Worm (Caenorhabditis elegans): ENCODE measurements around the gene ani-2.

- TF ChIP-seq lim-6 (tag; optimal IDR thresholded peaks at IDR 0.05), result no peak
- no peak for TF ChIP-seq ztf-16 (tag; optimal IDR thresholded peaks at IDR 0.05)
- TF ChIP-seq ama-1 (optimal IDR thresholded peaks at IDR 0.05), result no peak
- peak; percentile 42 for TF ChIP-seq ceh-18 (tag; optimal IDR thresholded peaks at IDR 0.05)
- peak; percentile 20 for TF ChIP-seq elt-2 (tag; optimal IDR thresholded peaks at IDR 0.05)
- no peak for TF ChIP-seq C38D4.7 (GFP tag; optimal IDR thresholded peaks at IDR 0.05)
- no peak for TF ChIP-seq fkh-10 (GFP tag; optimal IDR thresholded peaks at IDR 0.05)
- no peak for TF ChIP-seq pag-3 (tag; optimal IDR thresholded peaks at IDR 0.05; ENCODE audit: borderline replicate concordance)
- TF ChIP-seq lin-11 (tag; optimal IDR thresholded peaks at IDR 0.05), result no peak
- TF ChIP-seq nfya-1 (tag; optimal IDR thresholded peaks at IDR 0.05), result peak; percentile 47
- TF ChIP-seq pqm-1 (tag; optimal IDR thresholded peaks at IDR 0.05), result no peak
- TF ChIP-seq ahr-1 (tag; optimal IDR thresholded peaks at IDR 0.05), result no peak
These were observed 9.5 kb downstream of the ani-2 start, which contains the start of gene C32D5.11 for ce11 chrII:6355396-6356346.

Data from whole organism, late embryonic.